Worm (Caenorhabditis elegans): ENCODE data around the gene F25A2.1.

The F25A2.1 gene

DNA sequence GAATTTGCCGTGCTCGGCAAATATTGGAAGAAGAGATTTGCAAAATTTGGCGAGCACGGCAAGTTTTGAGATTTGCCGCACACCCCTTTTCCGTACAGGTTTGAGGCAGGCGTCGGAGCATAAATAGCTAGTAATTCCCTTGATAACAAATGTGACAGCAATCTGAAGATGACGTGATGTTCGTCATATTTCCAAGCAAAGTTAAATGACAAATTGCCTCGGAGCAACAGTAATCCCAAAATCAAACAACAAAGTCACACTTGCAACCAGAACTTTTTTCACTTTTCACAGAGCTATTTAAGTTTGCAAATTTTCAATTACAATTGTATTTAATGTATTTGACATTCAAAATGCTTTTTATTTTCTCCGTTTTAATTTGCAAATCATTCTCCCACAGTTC lies at the start of gene F25A2.1:
Gene F25A2.1, plus strand, starts transcription at position 301 of the 400 bp plus-strand sequence.
- TF ChIP-seq him-1 (tag; optimal IDR thresholded peaks at IDR 0.05) (no peak), W03F9.2 (tag; optimal IDR thresholded peaks at IDR 0.05) (no peak), dao-5 (tag; optimal IDR thresholded peaks at IDR 0.05) (no peak)

DNA sequence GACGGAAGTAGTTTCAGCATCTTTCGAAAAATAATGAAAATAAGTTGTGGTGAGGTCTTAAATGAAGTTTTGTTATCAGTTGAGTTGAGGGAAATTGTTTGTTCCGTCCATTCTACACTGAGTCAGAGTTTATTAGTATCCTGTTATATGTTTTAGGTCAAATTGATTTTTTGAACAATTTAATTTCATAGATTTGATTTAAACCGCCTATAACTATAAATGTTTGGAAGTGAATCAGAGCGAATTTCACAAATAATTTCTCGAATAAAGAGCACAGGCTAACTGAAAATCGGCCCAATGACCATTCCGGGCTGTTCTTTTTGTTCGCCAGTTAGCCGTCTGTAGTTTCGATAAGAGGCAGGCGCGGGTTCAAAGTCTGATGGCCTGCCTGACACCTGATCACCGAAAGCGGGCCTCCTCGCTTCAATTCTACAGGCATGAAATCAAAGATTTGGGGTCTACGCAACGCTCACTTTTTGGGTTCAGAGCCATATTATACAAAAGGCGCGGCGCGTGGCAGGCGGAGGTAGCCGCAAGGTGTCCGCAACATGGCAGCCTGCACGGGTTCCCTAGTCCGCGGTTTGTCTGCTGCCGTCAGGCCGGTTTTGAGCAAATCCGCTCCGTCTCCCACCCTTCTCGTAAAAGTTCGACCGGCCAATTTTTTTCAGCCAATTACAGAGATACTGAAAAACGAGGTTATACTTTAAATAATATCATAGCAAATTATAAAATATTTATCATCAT lies 47.3 kb upstream of the F25A2.1 start, which contains the start of gene W07B8.4:
Gene W07B8.4, minus strand, starts transcription at position 51 of the 744 bp plus-strand sequence.
- no peak for TF ChIP-seq dao-5 (tag; optimal IDR thresholded peaks at IDR 0.05)
- no peak for TF ChIP-seq him-1 (tag; optimal IDR thresholded peaks at IDR 0.05)
- TF ChIP-seq W03F9.2 (tag; optimal IDR thresholded peaks at IDR 0.05) = no peak

DNA sequence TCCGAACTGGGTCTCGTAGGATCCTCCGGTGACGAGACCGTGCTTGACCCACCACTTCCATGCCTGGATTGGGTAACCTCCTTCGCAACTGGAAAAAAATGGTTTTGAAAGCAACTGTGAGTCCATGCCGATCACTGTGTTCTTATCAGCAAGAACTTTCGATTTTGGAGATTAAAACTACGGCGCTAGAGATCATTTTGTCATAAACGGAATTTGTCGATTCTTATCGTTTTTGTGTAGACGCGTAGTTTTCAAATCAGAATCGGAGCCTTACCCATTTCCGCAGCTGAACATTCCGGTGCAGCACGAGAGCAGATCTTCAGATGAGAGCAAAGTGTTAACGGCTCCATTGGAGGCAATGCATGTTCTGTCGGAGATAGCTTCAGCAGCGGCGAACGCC lies 46.2 kb upstream of the F25A2.1 start:
- TF ChIP-seq dao-5 (tag; optimal IDR thresholded peaks at IDR 0.05) = no peak
- TF ChIP-seq W03F9.2 (tag; optimal IDR thresholded peaks at IDR 0.05) = no peak
- no peak for TF ChIP-seq him-1 (tag; optimal IDR thresholded peaks at IDR 0.05)

- no peak for TF ChIP-seq W03F9.2 (tag; optimal IDR thresholded peaks at IDR 0.05)
- no peak for TF ChIP-seq dao-5 (tag; optimal IDR thresholded peaks at IDR 0.05)
- no peak for TF ChIP-seq him-1 (tag; optimal IDR thresholded peaks at IDR 0.05)
Measured at ce11 chrV:1133840-1134239, 45.5 kb upstream of the F25A2.1 start, which contains the start of gene cpr-5. TSS of gene cpr-5 (minus strand) at chrV:1134036.

DNA sequence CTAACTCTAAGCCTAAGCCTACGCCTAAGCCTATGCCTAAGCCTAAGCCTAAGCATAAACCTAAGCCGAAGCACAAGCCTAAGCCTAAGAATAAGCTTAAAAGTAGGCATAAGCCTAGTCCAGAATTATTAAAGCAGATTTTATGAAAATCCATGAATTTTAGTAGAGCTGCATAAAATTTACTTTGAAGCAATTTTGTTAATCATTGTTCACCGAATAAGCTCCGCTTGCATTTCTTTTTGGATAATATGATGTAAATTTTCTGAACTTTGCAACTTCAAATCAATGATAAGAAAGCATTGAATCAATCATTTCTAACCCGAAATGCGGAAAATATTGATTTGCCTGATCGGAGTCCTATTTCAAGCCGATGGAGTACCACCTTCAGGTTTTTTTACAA lies 45.1 kb upstream of the F25A2.1 start, which contains the start of gene cpr-8:
Gene cpr-8, plus strand, starts transcription at position 301 of the 400 bp plus-strand sequence.
- TF ChIP-seq W03F9.2 (tag; optimal IDR thresholded peaks at IDR 0.05) = no peak
- no peak for TF ChIP-seq dao-5 (tag; optimal IDR thresholded peaks at IDR 0.05)
- no peak for TF ChIP-seq him-1 (tag; optimal IDR thresholded peaks at IDR 0.05)

- TF ChIP-seq dao-5 (tag; optimal IDR thresholded peaks at IDR 0.05) = no peak
- no peak for TF ChIP-seq W03F9.2 (tag; optimal IDR thresholded peaks at IDR 0.05)
- TF ChIP-seq him-1 (tag; optimal IDR thresholded peaks at IDR 0.05) = no peak
Measured at ce11 chrV:1140806-1141205, 38.6 kb upstream of the F25A2.1 start.

- TF ChIP-seq dao-5 (tag; optimal IDR thresholded peaks at IDR 0.05) (no peak), W03F9.2 (tag; optimal IDR thresholded peaks at IDR 0.05) (no peak), him-1 (tag; optimal IDR thresholded peaks at IDR 0.05) (no peak)
Measured at ce11 chrV:1141433-1141832, 37.9 kb upstream of the F25A2.1 start, which contains the start of gene cutl-22. TSS of gene cutl-22 (plus strand) at chrV:1141733.

DNA sequence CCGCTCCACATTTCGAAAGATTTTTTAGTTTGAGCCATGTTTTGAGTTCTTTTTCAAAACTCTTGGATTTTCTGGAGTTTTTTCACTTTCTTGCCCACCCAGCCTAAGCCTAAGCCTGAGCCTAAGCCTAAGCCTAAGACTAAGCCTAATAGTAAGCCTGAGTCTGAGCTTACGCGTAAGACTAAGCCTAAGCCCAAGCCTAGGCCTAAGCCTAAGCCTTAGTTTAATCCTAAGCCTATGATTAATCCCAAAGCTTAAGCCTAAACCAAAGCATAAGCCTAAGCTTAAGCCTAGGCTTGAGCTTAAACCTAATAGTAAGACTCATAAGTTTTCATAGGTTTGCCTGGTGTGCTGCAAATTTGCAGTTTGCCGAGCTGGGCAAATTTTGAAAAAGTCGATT lies 37.1 kb upstream of the F25A2.1 start:
- TF ChIP-seq dao-5 (tag; optimal IDR thresholded peaks at IDR 0.05) (no peak), W03F9.2 (tag; optimal IDR thresholded peaks at IDR 0.05) (no peak), him-1 (tag; optimal IDR thresholded peaks at IDR 0.05) (no peak)

ce11 chrV:1149734-1150669 lies 29.4 kb upstream of the F25A2.1 start:
- TF ChIP-seq W03F9.2 (tag; optimal IDR thresholded peaks at IDR 0.05) (no peak), dao-5 (tag; optimal IDR thresholded peaks at IDR 0.05) (no peak), him-1 (tag; optimal IDR thresholded peaks at IDR 0.05) (no peak)

ce11 chrV:1151324-1151742 lies 28.0 kb upstream of the F25A2.1 start:
- TF ChIP-seq him-1 (tag; optimal IDR thresholded peaks at IDR 0.05) = peak; percentile 99
- TF ChIP-seq dao-5 (tag; optimal IDR thresholded peaks at IDR 0.05) = peak; percentile 87
- peak; percentile 63 for TF ChIP-seq W03F9.2 (tag; optimal IDR thresholded peaks at IDR 0.05)

DNA sequence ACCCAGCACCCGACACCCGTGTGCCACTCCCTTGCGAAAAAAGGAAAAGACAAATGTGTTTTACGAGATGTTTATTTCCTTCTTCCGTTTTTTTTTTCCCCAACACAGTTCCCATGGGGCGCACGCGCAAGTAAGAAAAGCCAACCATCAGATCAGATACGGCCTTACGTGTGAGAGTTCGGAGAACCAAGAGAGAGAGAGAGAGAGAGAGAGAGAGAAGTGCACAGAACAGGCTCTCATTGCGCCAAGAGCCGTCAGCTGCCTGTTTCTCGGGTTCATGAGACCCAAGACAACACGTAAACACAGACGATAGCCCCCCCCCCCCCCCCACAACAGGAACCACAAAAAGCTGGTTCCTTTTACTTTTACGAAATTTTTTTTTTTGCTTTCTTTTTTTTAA lies 27.5 kb upstream of the F25A2.1 start:
- no peak for TF ChIP-seq dao-5 (tag; optimal IDR thresholded peaks at IDR 0.05)
- no peak for TF ChIP-seq W03F9.2 (tag; optimal IDR thresholded peaks at IDR 0.05)
- no peak for TF ChIP-seq him-1 (tag; optimal IDR thresholded peaks at IDR 0.05)

DNA sequence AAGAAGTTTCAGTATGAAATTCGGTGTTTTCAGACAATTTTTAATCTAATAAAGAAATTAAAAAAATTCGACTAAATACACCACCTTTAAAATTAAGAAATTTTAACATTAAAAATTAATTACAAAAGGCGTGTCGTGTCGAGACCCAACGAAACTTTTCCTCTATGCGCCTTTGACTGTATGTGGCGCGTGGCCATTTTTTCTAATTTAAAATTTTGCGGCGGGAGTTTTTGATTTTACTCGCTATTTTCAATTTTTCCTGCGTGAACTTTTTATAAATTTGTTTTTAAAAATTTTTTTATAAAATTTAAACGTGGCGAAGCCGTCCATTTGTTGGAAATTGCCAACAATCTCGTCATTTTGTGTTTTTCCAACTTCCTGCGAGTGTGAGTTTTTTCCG lies 26.6 kb upstream of the F25A2.1 start:
- no peak for TF ChIP-seq dao-5 (tag; optimal IDR thresholded peaks at IDR 0.05)

DNA sequence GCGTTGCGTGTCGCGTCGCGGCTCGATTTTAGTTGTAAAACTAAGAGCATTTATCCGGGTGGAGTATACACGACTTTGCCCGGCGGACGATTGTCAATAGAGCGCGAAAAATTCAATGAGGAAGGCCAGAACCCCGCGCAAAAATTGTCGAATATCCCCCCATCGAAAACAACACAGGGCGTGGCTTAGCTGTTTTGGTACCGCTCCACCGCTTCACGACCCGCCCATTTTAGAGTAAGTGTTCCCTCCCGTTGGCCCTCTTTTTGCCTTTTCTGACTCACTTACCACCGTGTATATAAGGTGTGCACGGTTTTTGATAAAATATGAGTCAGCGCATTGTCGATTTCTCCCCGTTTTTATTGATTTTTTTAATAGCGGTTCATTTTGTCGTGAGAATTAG lies 26.0 kb upstream of the F25A2.1 start:
- TF ChIP-seq him-1 (tag; optimal IDR thresholded peaks at IDR 0.05) (no peak), W03F9.2 (tag; optimal IDR thresholded peaks at IDR 0.05) (no peak), dao-5 (tag; optimal IDR thresholded peaks at IDR 0.05) (no peak)

DNA sequence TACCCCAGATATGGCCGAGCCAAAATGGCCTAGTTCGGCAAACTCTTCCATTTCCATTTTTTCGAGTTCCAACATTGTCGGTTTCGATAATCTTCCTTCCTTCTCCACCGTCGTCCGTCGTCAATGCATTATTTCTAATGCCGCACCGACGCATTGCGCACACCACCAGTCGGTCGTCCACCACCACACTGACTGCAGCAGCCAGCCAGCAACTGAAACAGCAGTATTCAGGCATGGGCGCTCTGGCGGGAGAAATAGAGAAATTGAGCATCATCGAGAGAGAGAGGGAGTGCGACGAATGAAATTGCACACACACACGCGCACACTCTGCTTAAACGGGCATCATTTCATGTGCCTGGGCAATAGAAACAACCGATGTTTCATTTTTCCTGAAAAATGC lies 25.5 kb upstream of the F25A2.1 start:
- no peak for TF ChIP-seq dao-5 (tag; optimal IDR thresholded peaks at IDR 0.05)
- no peak for TF ChIP-seq W03F9.2 (tag; optimal IDR thresholded peaks at IDR 0.05)
- TF ChIP-seq him-1 (tag; optimal IDR thresholded peaks at IDR 0.05) = peak; percentile 54

All from whole organism, L4/young adult.